Fruit fly (Drosophila melanogaster) whole organism, embryonic: Measurements from ENCODE around the gene CG14357.

Experiments
- Ada2b ChIP-seq: fragments of 200-800 bp; sonication (Bioruptor generic); IDR thresholded peaks from 2 replicates; pipeline ENCODE4 v1.3.6; 2022; ENCODE audit warnings: missing biosample characterization, missing genetic modification characterization
- Aef1 ChIP-seq: fragments of 200-800 bp; sonication (Bioruptor generic); IDR thresholded peaks from 3 replicates; pipeline ENCODE4 v1.3.6; 2022; ENCODE audit warnings: missing biosample characterization, missing genetic modification characterization
- Awh ChIP-seq: fragments of 200-800 bp; sonication (Bioruptor generic); IDR thresholded peaks from 2 replicates; pipeline ENCODE4, ENCODE4 v1.3.6; 2022; ENCODE audit warnings: missing biosample characterization, missing genetic modification characterization
- BEAF-32 ChIP-seq: fragments of 200-800 bp; sonication (Bioruptor generic); optimal IDR thresholded peaks from 3 replicates; lab custom pipeline; 2017; ENCODE audit warnings: missing biosample characterization, missing genetic modification characterization, mild to moderate bottlenecking, moderate library complexity, missing genetic modification reagents
- CG10274 ChIP-seq: fragments of 200-800 bp; sonication (Bioruptor generic); optimal IDR thresholded peaks from 3 replicates; lab custom pipeline; 2017; ENCODE audit warnings: missing biosample characterization, mild to moderate bottlenecking, missing genetic modification characterization
- CG10321 ChIP-seq: fragments of 200-800 bp; sonication (Bioruptor generic); IDR thresholded peaks from 2 replicates; pipeline ENCODE4 v1.3.6; 2022; ENCODE audit warnings: missing biosample characterization, missing genetic modification characterization
- CG11093 ChIP-seq: fragments of 200-800 bp; sonication (Bioruptor generic); IDR thresholded peaks from 3 replicates; pipeline ENCODE4 v1.3.6; 2022; ENCODE audit warnings: missing biosample characterization, missing genetic modification characterization
- CG15073 ChIP-seq: fragments of 200-800 bp; sonication (Bioruptor generic); optimal IDR thresholded peaks from 2 replicates; lab custom pipeline; 2016; ENCODE audit warnings: missing biosample characterization, missing genetic modification characterization
- CG17829 ChIP-seq: fragments of 200-800 bp; optimal IDR thresholded peaks from 2 replicates; lab custom pipeline; 2019; ENCODE audit warnings: missing biosample characterization, mild to moderate bottlenecking, missing genetic modification characterization, moderate library complexity
- CG2202 ChIP-seq: fragments of 200-800 bp; sonication (Bioruptor generic); optimal IDR thresholded peaks from 2 replicates; lab custom pipeline; 2018; ENCODE audit warnings: missing biosample characterization, mild to moderate bottlenecking, missing genetic modification characterization
- CG2875 ChIP-seq: fragments of 200-800 bp; sonication (Bioruptor generic); optimal IDR thresholded peaks from 2 replicates; lab custom pipeline; 2017; ENCODE audit warnings: missing biosample characterization, mild to moderate bottlenecking, missing genetic modification characterization, missing genetic modification reagents
- CG34224 ChIP-seq: fragments of 200-800 bp; sonication (Bioruptor generic); IDR thresholded peaks from 3 replicates; pipeline ENCODE4 v1.3.6; 2022; ENCODE audit warnings: missing biosample characterization, missing genetic modification characterization; ENCODE audit not compliant: partially characterized antibody
- CG4424 ChIP-seq: fragments of 200-800 bp; sonication (Bioruptor generic); optimal IDR thresholded peaks from 3 replicates; lab custom pipeline; 2016; ENCODE audit warnings: missing biosample characterization, missing genetic modification characterization
- CG4730 ChIP-seq: fragments of 200-800 bp; sonication (Bioruptor generic); IDR thresholded peaks from 2 replicates; pipeline ENCODE4 v1.3.6; 2022; ENCODE audit warnings: missing biosample characterization, missing genetic modification characterization
- CG7271 ChIP-seq: fragments of 200-800 bp; sonication (Bioruptor generic); optimal IDR thresholded peaks from 2 replicates; lab custom pipeline; 2018; ENCODE audit warnings: missing biosample characterization, mild to moderate bottlenecking, missing genetic modification characterization, moderate library complexity
- CG8281 ChIP-seq: fragments of 200-800 bp; sonication (Bioruptor generic); optimal IDR thresholded peaks from 2 replicates; lab custom pipeline; 2018; ENCODE audit warnings: missing biosample characterization, mild to moderate bottlenecking, missing genetic modification characterization, moderate library complexity
- CG8478 ChIP-seq: fragments of >200 bp; optimal IDR thresholded peaks from 2 replicates; lab custom pipeline; 2018
- CG8765 ChIP-seq: fragments of 200-800 bp; sonication (Bioruptor generic); IDR thresholded peaks from 2 replicates; pipeline ENCODE4 v1.3.6; 2022; ENCODE audit warnings: missing biosample characterization, missing genetic modification characterization
- CG9215 ChIP-seq: fragments of 200-800 bp; sonication (Bioruptor generic); IDR thresholded peaks from 2 replicates; pipeline ENCODE4 v1.3.6; 2022; ENCODE audit warnings: missing biosample characterization, missing genetic modification characterization
- CG9817 ChIP-seq: fragments of 200-800 bp; sonication (Bioruptor generic); optimal IDR thresholded peaks from 2 replicates; lab custom pipeline; 2018; ENCODE audit warnings: missing biosample characterization, mild to moderate bottlenecking, missing genetic modification characterization, moderate library complexity
- Dek ChIP-seq: fragments of 200-800 bp; sonication (Bioruptor generic); optimal IDR thresholded peaks from 3 replicates; lab custom pipeline; 2019; ENCODE audit warnings: missing biosample characterization, mild to moderate bottlenecking, missing genetic modification characterization, moderate library complexity
- Dip3 ChIP-seq: fragments of 200-800 bp; sonication (Bioruptor generic); optimal IDR thresholded peaks from 3 replicates; lab custom pipeline; 2016; ENCODE audit warnings: missing biosample characterization, missing genetic modification characterization
- Elba2 ChIP-seq: fragments of 200-800 bp; sonication (Bioruptor generic); optimal IDR thresholded peaks from 3 replicates; lab custom pipeline; 2016; ENCODE audit warnings: missing biosample characterization, missing genetic modification characterization
- H15 ChIP-seq: fragments of 200-800 bp; sonication (Bioruptor generic); IDR thresholded peaks from 3 replicates; pipeline ENCODE4 v1.3.6; 2022; ENCODE audit warnings: missing biosample characterization, missing genetic modification characterization
- HmgD ChIP-seq: fragments of 200-800 bp; sonication (Bioruptor generic); optimal IDR thresholded peaks from 3 replicates; lab custom pipeline; 2016; ENCODE audit warnings: missing biosample characterization, missing genetic modification characterization
- Jarid2 ChIP-seq: fragments of 200-800 bp; sonication (Bioruptor generic); optimal IDR thresholded peaks from 3 replicates; lab custom pipeline; 2017; ENCODE audit warnings: mild to moderate bottlenecking, missing biosample characterization, missing genetic modification reagents, missing genetic modification characterization
- Ptx1 ChIP-seq: fragments of 200-800 bp; sonication (Bioruptor generic); IDR thresholded peaks from 2 replicates; pipeline ENCODE4 v1.3.6; 2022; ENCODE audit warnings: missing biosample characterization, missing genetic modification characterization
- Trl ChIP-seq, 3 experiments: fragments of >200 bp in 2 of 3; fragments of 200-800 bp in 1 of 3; sonication (Bioruptor generic) in 1 of 3; optimal IDR thresholded peaks; 2 replicates in 1 of 3; 3 replicates in 2 of 3; lab custom pipeline; 2016 to 2017; ENCODE audit warnings: missing biosample characterization in 1 of 3, missing genetic modification characterization in 1 of 3
- YL-1 ChIP-seq: fragments of 200-800 bp; sonication (Bioruptor generic); optimal IDR thresholded peaks from 3 replicates; lab custom pipeline; 2017; ENCODE audit warnings: missing biosample characterization, mild to moderate bottlenecking, missing genetic modification characterization
- ab ChIP-seq: fragments of 200-800 bp; sonication (Bioruptor generic); optimal IDR thresholded peaks from 2 replicates; lab custom pipeline; 2016; ENCODE audit warnings: missing biosample characterization, missing genetic modification characterization
- ash1 ChIP-seq: fragments of 200-800 bp; sonication (Bioruptor generic); optimal IDR thresholded peaks from 2 replicates; lab custom pipeline; 2018; ENCODE audit warnings: missing biosample characterization, mild to moderate bottlenecking, missing genetic modification characterization
- btn ChIP-seq: fragments of 200-800 bp; sonication (Bioruptor generic); optimal IDR thresholded peaks from 2 replicates; lab custom pipeline; 2016; ENCODE audit warnings: missing biosample characterization, missing genetic modification characterization
- cg ChIP-seq: fragments of 200-800 bp; sonication (Bioruptor generic); optimal IDR thresholded peaks from 3 replicates; lab custom pipeline; 2019; ENCODE audit warnings: missing biosample characterization, mild to moderate bottlenecking, missing genetic modification characterization, moderate library complexity
- ci ChIP-seq: fragments of 200-800 bp; sonication (Bioruptor generic); IDR thresholded peaks from 3 replicates; pipeline ENCODE4 v1.3.6; 2022; ENCODE audit warnings: missing biosample characterization, missing genetic modification characterization
- dimm ChIP-seq: fragments of 200-800 bp; sonication (Bioruptor generic); IDR thresholded peaks from 2 replicates; pipeline ENCODE4 v1.3.6; 2022; ENCODE audit warnings: missing biosample characterization, missing genetic modification characterization
- gcm2 ChIP-seq: fragments of 200-800 bp; sonication (Bioruptor generic); optimal IDR thresholded peaks from 2 replicates; lab custom pipeline; 2016; ENCODE audit warnings: missing biosample characterization, missing genetic modification characterization
- gem ChIP-seq: fragments of 200-800 bp; sonication (Bioruptor generic); optimal IDR thresholded peaks from 2 replicates; lab custom pipeline; 2019; ENCODE audit warnings: missing biosample characterization, mild to moderate bottlenecking, missing genetic modification characterization, moderate library complexity
- hkb ChIP-seq, 2 experiments: fragments of 200-800 bp in 1 of 2; fragments of >200 bp in 1 of 2; sonication (Bioruptor generic) in 1 of 2; IDR thresholded peaks in 1 of 2; optimal IDR thresholded peaks in 1 of 2; 2 replicates each; pipeline versions ENCODE4 v1.3.6 to Lab custom; 2017 to 2022; ENCODE audit warnings: missing biosample characterization in 1 of 2, missing genetic modification characterization in 1 of 2
- jing ChIP-seq: fragments of 200-800 bp; sonication (Bioruptor generic); optimal IDR thresholded peaks from 2 replicates; lab custom pipeline; 2018; ENCODE audit warnings: missing biosample characterization, mild to moderate bottlenecking, missing genetic modification characterization
- nerfin-2 ChIP-seq: fragments of 200-800 bp; sonication (Bioruptor generic); IDR thresholded peaks from 2 replicates; pipeline ENCODE4 v1.3.6; 2022; ENCODE audit warnings: missing biosample characterization, missing genetic modification characterization; ENCODE audit not compliant: partially characterized antibody
- nmo ChIP-seq: fragments of 200-800 bp; sonication (Bioruptor generic); optimal IDR thresholded peaks from 2 replicates; lab custom pipeline; 2018; ENCODE audit warnings: missing biosample characterization, mild to moderate bottlenecking, missing genetic modification characterization, moderate library complexity
- oc ChIP-seq: fragments of 200-800 bp; sonication (Bioruptor generic); optimal IDR thresholded peaks from 2 replicates; lab custom pipeline; 2018; ENCODE audit warnings: missing biosample characterization, mild to moderate bottlenecking, missing genetic modification characterization, moderate library complexity
- pfk ChIP-seq: fragments of 200-800 bp; sonication (Bioruptor generic); optimal IDR thresholded peaks from 2 replicates; lab custom pipeline; 2018; ENCODE audit warnings: missing biosample characterization, mild to moderate bottlenecking, missing genetic modification characterization, moderate library complexity
- pnt ChIP-seq: fragments of 200-800 bp; sonication (Bioruptor generic); optimal IDR thresholded peaks from 3 replicates; lab custom pipeline; 2016; ENCODE audit warnings: missing biosample characterization, missing genetic modification characterization
- prd ChIP-seq, 3 experiments: fragments of >200 bp in 2 of 3; fragments of 200-800 bp in 1 of 3; sonication (Bioruptor generic) in 1 of 3; optimal IDR thresholded peaks in 2 of 3; IDR thresholded peaks in 1 of 3; 2 replicates in 2 of 3; 3 replicates in 1 of 3; pipeline versions ENCODE4 v1.3.6 to Lab custom; 2017 to 2022; ENCODE audit warnings: missing biosample characterization in 1 of 3, missing genetic modification characterization in 1 of 3
- slou ChIP-seq: fragments of 200-800 bp; sonication (Bioruptor generic); optimal IDR thresholded peaks from 3 replicates; lab custom pipeline; 2016; ENCODE audit warnings: missing biosample characterization, missing genetic modification characterization
- tap ChIP-seq: fragments of 200-800 bp; optimal IDR thresholded peaks from 3 replicates; lab custom pipeline; 2019; ENCODE audit warnings: missing biosample characterization, mild to moderate bottlenecking, missing genetic modification characterization, moderate library complexity
- ttk ChIP-seq: fragments of 200-800 bp; sonication (Bioruptor generic); IDR thresholded peaks from 2 replicates; pipeline ENCODE4 v2.1.2; 2022; ENCODE audit warnings: missing biosample characterization, missing genetic modification characterization
- tx ChIP-seq: fragments of 200-800 bp; sonication (Bioruptor generic); optimal IDR thresholded peaks from 2 replicates; lab custom pipeline; 2016; ENCODE audit warnings: missing biosample characterization, missing genetic modification characterization

The CG14357 gene

DNA sequence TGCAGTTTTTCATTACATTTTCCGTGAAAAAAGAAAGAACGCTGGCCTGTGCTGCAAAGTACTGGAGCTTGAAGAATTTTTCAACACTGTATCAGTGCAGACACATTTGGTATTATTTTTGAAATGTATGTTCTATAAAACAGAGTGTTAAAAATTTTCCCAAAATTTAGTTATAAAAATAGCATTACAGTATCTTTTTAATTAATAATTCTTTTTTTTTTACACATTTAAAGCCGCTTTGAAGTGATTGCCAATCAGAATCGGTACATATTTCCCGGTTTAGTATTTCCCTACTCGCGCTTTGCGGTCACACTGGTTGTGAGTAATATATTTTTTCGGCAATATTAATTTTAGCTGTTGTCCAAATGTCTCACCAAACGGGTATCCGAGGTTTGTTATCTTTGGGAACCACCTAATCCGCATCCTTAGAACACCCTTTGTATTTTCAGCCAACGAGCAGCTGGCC lies 10.4 kb upstream of the CG14357 start, which contains the start of the genes Abi and twf (continued):
- TF ChIP-seq CG17829 (tag; lab: Kevin White, UChicago) (peak; percentile 48), ci (GFP tag; lab: Robert Waterston, UW) (no peak; the same call in 2 of the 3 replicates), gcm2 (GFP tag; lab: Kevin White, UChicago) (no peak), CG10321 (GFP tag; lab: Robert Waterston, UW) (no peak), pfk (GFP tag; lab: Kevin White, UChicago) (no peak), CG7271 (tag; lab: Kevin White, UChicago) (no peak), CG4730 (no peak), pnt (GFP tag; lab: Kevin White, UChicago) (peak; percentile 18), jing (GFP tag; lab: Kevin White, UChicago) (no peak), CG8281 (tag; lab: Kevin White, UChicago) (peak; percentile 3), CG10274 (GFP tag; lab: Kevin White, UChicago) (no peak), prd (optimal IDR thresholded peaks at IDR 0.05; lab: Kevin White, UChicago) (no peak), prd (GFP tag; IDR thresholded peaks at IDR 0.05; lab: Robert Waterston, UW) (peak; percentile 76), CG2875 (GFP tag; lab: Kevin White, UChicago) (peak; percentile 2), ttk (GFP tag; lab: Robert Waterston, UW) (peak; percentile 41), Elba2 (GFP tag; lab: Kevin White, UChicago) (peak; percentile 99), CG4424 (GFP tag; lab: Kevin White, UChicago) (peak; percentile 80), Jarid2 (GFP tag; lab: Kevin White, UChicago) (no peak), tx (GFP tag; lab: Kevin White, UChicago) (peak; percentile 60), Awh (GFP tag; lab: Robert Waterston, UW) (peak; percentile 28; the same call in 1 of the 2 replicates), YL-1 (GFP tag; lab: Kevin White, UChicago) (peak; percentile 90), H15 (no peak; the same call in 2 of the 3 replicates), ab (GFP tag; lab: Kevin White, UChicago) (no peak), gem (peak; percentile 81), Aef1 (GFP tag; lab: Robert Waterston, UW) (peak; percentile 68), nmo (peak; percentile 75), nerfin-2 (0 out of 2 replicates have a peak, but pooled peaks have one; percentile 34), Ada2b (GFP tag; lab: Robert Waterston, UW) (peak; percentile 35; the same call in 1 of the 2 replicates), CG8765 (GFP tag; lab: Robert Waterston, UW) (no peak), CG11093 (GFP tag; lab: Robert Waterston, UW) (no peak), CG8478 (lab: Kevin White, UChicago) (no peak), slou (peak; percentile 54), Dek (tag; lab: Kevin White, UChicago) (peak; percentile 38), HmgD (GFP tag; lab: Kevin White, UChicago) (no peak), CG34224 (0 out of 3 replicates have a peak, but pooled peaks have one; percentile 10), BEAF-32 (peak; percentile 34), btn (no peak), CG15073 (GFP tag; lab: Kevin White, UChicago) (no peak), CG9215 (GFP tag; lab: Robert Waterston, UW) (peak; percentile 71), Ptx1 (GFP tag; lab: Robert Waterston, UW) (peak; percentile 71), dimm (no peak), cg (GFP tag; lab: Kevin White, UChicago) (no peak), hkb (optimal IDR thresholded peaks at IDR 0.05; lab: Kevin White, UChicago) (peak; percentile 76), hkb (GFP tag; IDR thresholded peaks at IDR 0.05; lab: Robert Waterston, UW) (peak; percentile 63), CG9817 (tag; lab: Kevin White, UChicago) (peak; percentile 61), ash1 (no peak), Dip3 (peak; percentile 48), tap (tag; lab: Kevin White, UChicago) (peak; percentile 13), oc (no peak), CG2202 (tag; lab: Kevin White, UChicago) (peak; percentile 22), Trl (optimal IDR thresholded peaks at IDR 0.05; lab: Kevin White, UChicago) (no peak), Trl (GFP tag; optimal IDR thresholded peaks at IDR 0.05; lab: Kevin White, UChicago) (peak; percentile 27)
